Fruit fly (Drosophila melanogaster) whole organism: ENCODE results near the gene slpr.

ENCODE experiments used
- CG8478 ChIP-seq: fragments of >200 bp; optimal IDR thresholded peaks from 2 replicates; lab custom pipeline; 2018; ENCODE audit warnings: inconsistent platforms
- Dll ChIP-seq: fragments of >200 bp; optimal IDR thresholded peaks from 2 replicates; lab custom pipeline; 2017
- EcR ChIP-seq, 2 experiments: fragments of >200 bp; optimal IDR thresholded peaks; 2 replicates each; lab custom pipeline; 2017; ENCODE audit warnings: missing biosample characterization in 2 of 2, missing genetic modification characterization in 2 of 2, missing genetic modification reagents in 2 of 2
- pan ChIP-seq: fragments of >200 bp; optimal IDR thresholded peaks from 2 replicates; lab custom pipeline; 2017
- psq ChIP-seq: fragments of >200 bp; optimal IDR thresholded peaks from 2 replicates; lab custom pipeline; 2017
- usp ChIP-seq: fragments of >200 bp; optimal IDR thresholded peaks from 2 replicates; lab custom pipeline; 2017; ENCODE audit warnings: missing biosample characterization, missing genetic modification characterization, mixed read lengths

DNA sequence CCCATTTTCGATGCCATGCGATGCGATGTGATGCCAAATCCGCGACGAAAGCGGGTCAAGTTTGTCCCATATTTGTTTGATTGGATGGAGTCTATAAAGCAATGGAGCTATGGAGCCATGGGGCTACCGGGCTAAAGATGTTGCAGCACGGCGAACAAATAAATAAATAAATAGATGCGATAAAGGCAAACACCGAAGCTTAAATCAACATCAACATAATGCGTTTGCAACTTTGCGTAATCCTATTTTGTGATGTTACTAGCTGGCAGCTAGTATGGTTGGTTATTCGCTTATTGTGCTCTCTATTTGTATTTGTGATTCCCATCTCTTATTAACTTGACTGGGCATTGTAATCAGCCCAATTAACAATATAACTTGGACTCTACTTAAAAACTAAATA lies 48.9 kb downstream of the slpr start:
- no peak for TF ChIP-seq Dll (lab: Kevin White, UChicago)
- no peak for TF ChIP-seq CG8478 (lab: Kevin White, UChicago)
- no peak for TF ChIP-seq psq (lab: Kevin White, UChicago)
- no peak for TF ChIP-seq usp (GFP tag; lab: Kevin White, UChicago)
- TF ChIP-seq EcR (GFP tag; optimal IDR thresholded peaks at IDR 0.05; lab: Kevin White, UChicago) = no peak
- no peak for TF ChIP-seq pan
